Worm (Caenorhabditis elegans) whole organism, L1 larva: Measurements from ENCODE around the gene srw-94.

ENCODE experiments used
- aly-2 ChIP-seq: fragments of 150-350 bp; optimal IDR thresholded peaks from 2 replicates; lab custom pipeline; 2014; ENCODE audit warnings: missing biosample characterization, missing genetic modification characterization
- ama-1 ChIP-seq: fragments of 150-350 bp; optimal IDR thresholded peaks from 2 replicates; lab custom pipeline; 2014
- lin-13 ChIP-seq: fragments of 150-350 bp; optimal IDR thresholded peaks from 2 replicates; lab custom pipeline; 2014; ENCODE audit warnings: missing biosample characterization, missing genetic modification reagents, missing genetic modification characterization
- lin-15B ChIP-seq: fragments of 150-350 bp; sonication (generic microtip); optimal IDR thresholded peaks from 3 replicates; lab custom pipeline; 2014; ENCODE audit warnings: missing biosample characterization, missing genetic modification characterization
- lin-39 ChIP-seq: fragments of 150-350 bp; optimal IDR thresholded peaks from 2 replicates; lab custom pipeline; 2014; ENCODE audit warnings: missing biosample characterization, missing genetic modification reagents, missing genetic modification characterization
- nhr-77 ChIP-seq: fragments of 150-350 bp; optimal IDR thresholded peaks from 2 replicates; lab custom pipeline; 2014; ENCODE audit warnings: missing biosample characterization, missing genetic modification characterization
- ztf-4 ChIP-seq: fragments of 150-350 bp; optimal IDR thresholded peaks from 2 replicates; lab custom pipeline; 2014; ENCODE audit warnings: missing biosample characterization, missing genetic modification characterization

DNA sequence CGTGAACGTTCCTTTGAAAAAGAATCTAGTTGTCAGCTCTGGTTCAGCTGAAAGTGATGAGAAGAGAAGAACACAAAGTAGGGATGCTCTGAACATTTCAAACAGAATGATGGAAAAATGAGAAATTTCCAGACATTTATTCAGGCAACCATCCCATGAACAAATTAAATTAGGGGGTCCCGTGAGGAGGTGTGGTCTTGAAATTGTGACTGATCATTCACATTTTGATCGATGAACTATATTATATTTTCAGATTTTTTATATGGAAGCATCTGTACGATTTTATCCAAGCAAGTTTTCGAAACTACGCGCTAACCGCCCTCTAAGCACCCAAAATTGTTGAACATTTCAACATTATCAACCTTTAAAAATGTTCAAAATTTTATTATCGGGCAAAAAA lies 38.3 kb upstream of the srw-94 start, which contains the start of gene R11E3.19:
- TF ChIP-seq ztf-4, result no peak
- TF ChIP-seq lin-13 (GFP tag; lab: Kevin White, UChicago), result no peak
- TF ChIP-seq aly-2 (tag; lab: Kevin White, UChicago), result no peak
- no peak for TF ChIP-seq lin-15B (tag; lab: Kevin White, UChicago)
- no peak for TF ChIP-seq lin-39 (tag; lab: Kevin White, UChicago)
- TF ChIP-seq nhr-77, result no peak
- no peak for TF ChIP-seq ama-1 (lab: Kevin White, UChicago)
